Fruit fly (Drosophila melanogaster) whole organism, pupa: ENCODE results near the gene CG46456.

Experiments
- CG14655 ChIP-seq: fragments of 200-800 bp; sonication (Bioruptor generic); optimal IDR thresholded peaks from 3 replicates; lab custom pipeline; 2017; ENCODE audit warnings: mild to moderate bottlenecking, missing biosample characterization, missing genetic modification reagents, missing genetic modification characterization
- CG15710 ChIP-seq: fragments of 200-800 bp; sonication (Bioruptor generic); optimal IDR thresholded peaks from 2 replicates; lab custom pipeline; 2018; ENCODE audit warnings: missing biosample characterization, mild to moderate bottlenecking, missing genetic modification characterization, moderate library complexity
- CG17806 ChIP-seq: fragments of 200-800 bp; sonication (Bioruptor generic); optimal IDR thresholded peaks from 2 replicates; lab custom pipeline; 2018; ENCODE audit warnings: missing biosample characterization, mild to moderate bottlenecking, missing genetic modification characterization, moderate library complexity
- CG34367 ChIP-seq: fragments of 200-800 bp; sonication (Bioruptor generic); optimal IDR thresholded peaks from 2 replicates; lab custom pipeline; 2018; ENCODE audit warnings: missing biosample characterization, mild to moderate bottlenecking, missing genetic modification characterization
- CG4496 ChIP-seq: fragments of 200-800 bp; sonication (Bioruptor generic); IDR thresholded peaks from 3 replicates; pipeline ENCODE4 v1.3.6; 2022; ENCODE audit warnings: missing biosample characterization, missing genetic modification characterization
- EcR ChIP-seq: fragments of 200-800 bp; sonication (Bioruptor generic); optimal IDR thresholded peaks from 3 replicates; lab custom pipeline; 2019; ENCODE audit warnings: missing biosample characterization, missing genetic modification characterization, mild to moderate bottlenecking, moderate library complexity, missing genetic modification reagents
- Ets98B ChIP-seq: fragments of 200-800 bp; sonication (Bioruptor generic); IDR thresholded peaks from 2 replicates; pipeline ENCODE4 v1.3.6; 2022; ENCODE audit warnings: missing biosample characterization, missing genetic modification characterization
- Pif1A ChIP-seq: fragments of 200-800 bp; sonication (Bioruptor generic); optimal IDR thresholded peaks from 3 replicates; lab custom pipeline; 2016; ENCODE audit warnings: missing biosample characterization, missing genetic modification characterization
- fd96Ca ChIP-seq: fragments of 200-800 bp; sonication (Bioruptor generic); IDR thresholded peaks from 3 replicates; pipeline ENCODE4 v1.3.6; 2022; ENCODE audit warnings: missing biosample characterization, missing genetic modification characterization

DNA sequence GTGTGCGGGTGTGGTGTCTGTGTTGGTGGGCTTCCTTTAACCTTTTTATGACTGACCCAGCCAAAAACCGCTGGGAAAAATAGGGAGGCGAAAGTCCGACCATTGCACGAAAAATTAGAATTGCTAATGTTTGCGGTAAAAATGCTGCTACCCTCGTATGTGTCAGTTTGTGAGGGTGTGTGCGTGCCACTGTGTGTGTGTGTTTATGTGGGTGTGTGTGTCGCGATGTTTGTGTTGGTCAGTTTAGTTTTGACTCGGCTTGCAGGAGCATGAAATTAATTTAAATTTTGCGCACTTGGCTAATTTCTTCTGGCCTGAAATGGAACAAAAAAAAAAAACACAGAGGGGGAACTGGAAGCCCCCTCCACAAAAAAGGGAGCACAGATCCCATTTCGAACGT is 27.3 kb downstream of the CG46456 start:
- no peak for TF ChIP-seq CG34367 (tag; lab: Kevin White, UChicago)
- no peak for TF ChIP-seq fd96Ca (GFP tag; lab: Robert Waterston, UW)
- TF ChIP-seq CG17806 (tag; lab: Kevin White, UChicago): no peak
- no peak for TF ChIP-seq EcR (GFP tag; lab: Kevin White, UChicago)
- TF ChIP-seq Pif1A (GFP tag; lab: Kevin White, UChicago): no peak
- no peak for TF ChIP-seq CG15710
- TF ChIP-seq Ets98B (GFP tag; lab: Robert Waterston, UW): no peak
- no peak for TF ChIP-seq CG4496 (GFP tag; lab: Robert Waterston, UW)
- TF ChIP-seq CG14655 (GFP tag; lab: Kevin White, UChicago): no peak
